Worm (Caenorhabditis elegans) whole organism, L1 larva: ENCODE results near the gene F11D11.6.

Source experiments
- C34B4.2 ChIP-seq: sonication (generic microtip); optimal IDR thresholded peaks from 2 replicates; lab custom pipeline; 2017; ENCODE audit warnings: mild to moderate bottlenecking, missing genetic modification characterization, missing compliant biosample characterization
- F16B12.6 ChIP-seq: fragments of 150-350 bp; optimal IDR thresholded peaks from 2 replicates; lab custom pipeline; 2014; ENCODE audit warnings: missing biosample characterization, missing genetic modification characterization
- aha-1 ChIP-seq: fragments of 150-350 bp; optimal IDR thresholded peaks from 2 replicates; lab custom pipeline; 2014; ENCODE audit warnings: missing biosample characterization, missing genetic modification characterization
- alr-1 ChIP-seq: fragments of 200-800 bp; sonication (Bioruptor generic); optimal IDR thresholded peaks from 2 replicates; lab custom pipeline; 2018; ENCODE audit warnings: borderline replicate concordance, mild to moderate bottlenecking, missing genetic modification characterization, missing compliant biosample characterization
- ceh-63 ChIP-seq: fragments of 200-800 bp; sonication (Bioruptor generic); optimal IDR thresholded peaks from 2 replicates; lab custom pipeline; 2018; ENCODE audit warnings: mild to moderate bottlenecking, missing genetic modification characterization, missing compliant biosample characterization
- ceh-82 ChIP-seq, 3 experiments: fragments of 150-350 bp in 1 of 3; sonication (generic microtip) in 2 of 3; optimal IDR thresholded peaks; 2 replicates each; lab custom pipeline; 2014 to 2017; ENCODE audit warnings: missing biosample characterization in 3 of 3, missing genetic modification characterization in 3 of 3
- ceh-88 ChIP-seq: fragments of 200-800 bp; sonication (Bioruptor generic); IDR thresholded peaks from 2 replicates; pipeline ENCODE4 v1.3.6; 2022; ENCODE audit warnings: missing genetic modification characterization, missing compliant biosample characterization
- ceh-90 ChIP-seq: sonication (generic microtip); optimal IDR thresholded peaks from 2 replicates; lab custom pipeline; 2016; ENCODE audit warnings: missing genetic modification characterization, missing compliant biosample characterization
- elt-2 ChIP-seq: sonication (generic microtip); optimal IDR thresholded peaks from 2 replicates; lab custom pipeline; 2016; ENCODE audit warnings: missing genetic modification characterization, mild to moderate bottlenecking, inconsistent platforms, missing compliant biosample characterization, missing genetic modification reagents
- elt-3 ChIP-seq, 6 experiments: fragments of 150-350 bp in 1 of 6; sonication (generic microtip); optimal IDR thresholded peaks; 2 replicates each; lab custom pipeline; 2017 to 2018; ENCODE audit warnings: missing biosample characterization in 6 of 6, missing genetic modification characterization in 6 of 6, inconsistent platforms in 1 of 6
- ets-5 ChIP-seq: fragments of 200-800 bp; sonication (Bioruptor generic); IDR thresholded peaks from 2 replicates; pipeline ENCODE4 v1.3.6; 2022; ENCODE audit warnings: missing genetic modification characterization, missing compliant biosample characterization
- fkh-4 ChIP-seq: sonication (generic microtip); optimal IDR thresholded peaks from 2 replicates; lab custom pipeline; 2016; ENCODE audit warnings: missing compliant biosample characterization, missing genetic modification characterization, borderline replicate concordance
- hlh-17 ChIP-seq: fragments of 200-800 bp; sonication (Bioruptor generic); optimal IDR thresholded peaks from 2 replicates; lab custom pipeline; 2018; ENCODE audit warnings: missing genetic modification characterization, mild to moderate bottlenecking, missing compliant biosample characterization, moderate library complexity, borderline replicate concordance
- hlh-4 ChIP-seq: sonication (generic microtip); optimal IDR thresholded peaks from 2 replicates; lab custom pipeline; 2016; ENCODE audit warnings: mild to moderate bottlenecking, missing genetic modification characterization, missing compliant biosample characterization
- irx-1 ChIP-seq: sonication (generic microtip); optimal IDR thresholded peaks from 2 replicates; lab custom pipeline; 2016; ENCODE audit warnings: missing genetic modification characterization, missing compliant biosample characterization
- isw-1 ChIP-seq: fragments of 200-800 bp; sonication (Bioruptor generic); IDR thresholded peaks from 2 replicates; pipeline ENCODE4 v1.3.6; 2022; ENCODE audit warnings: missing genetic modification characterization, missing compliant biosample characterization
- jun-1 ChIP-seq: fragments of 150-350 bp; optimal IDR thresholded peaks from 2 replicates; lab custom pipeline; 2014; ENCODE audit warnings: missing biosample characterization, missing genetic modification reagents, missing genetic modification characterization
- lin-15B ChIP-seq: fragments of 150-350 bp; sonication (generic microtip); optimal IDR thresholded peaks from 3 replicates; lab custom pipeline; 2014; ENCODE audit warnings: missing biosample characterization, missing genetic modification characterization
- lsy-2 ChIP-seq, 2 experiments: fragments of 150-350 bp; optimal IDR thresholded peaks; 2 replicates each; lab custom pipeline; 2014; ENCODE audit warnings: missing biosample characterization in 2 of 2, missing genetic modification characterization in 2 of 2
- nhr-19 ChIP-seq: fragments of 200-800 bp; sonication (Bioruptor generic); conservative IDR thresholded peaks from 2 replicates; pipeline ENCODE4 v1.3.6; 2022; ENCODE audit warnings: missing genetic modification characterization, missing compliant biosample characterization
- nhr-20 ChIP-seq: sonication (generic microtip); optimal IDR thresholded peaks from 2 replicates; lab custom pipeline; 2016; ENCODE audit warnings: mild to moderate bottlenecking, missing genetic modification characterization, missing compliant biosample characterization
- nhr-237 ChIP-seq: fragments of 150-350 bp; optimal IDR thresholded peaks from 2 replicates; lab custom pipeline; 2014; ENCODE audit warnings: missing biosample characterization, missing genetic modification characterization
- nhr-28 ChIP-seq: fragments of 150-350 bp; optimal IDR thresholded peaks from 2 replicates; lab custom pipeline; 2014; ENCODE audit warnings: missing biosample characterization, missing genetic modification characterization
- nhr-77 ChIP-seq: fragments of 150-350 bp; optimal IDR thresholded peaks from 2 replicates; lab custom pipeline; 2014; ENCODE audit warnings: missing biosample characterization, missing genetic modification characterization
- nhr-85 ChIP-seq: sonication (generic microtip); peaks from one replicate; lab custom pipeline; 2016; ENCODE audit warnings: missing genetic modification characterization, inconsistent platforms, missing compliant biosample characterization
- pqm-1 ChIP-seq: sonication (generic microtip); optimal IDR thresholded peaks from 3 replicates; lab custom pipeline; 2017; ENCODE audit warnings: missing biosample characterization, missing genetic modification characterization
- rnt-1 ChIP-seq: sonication (generic microtip); optimal IDR thresholded peaks from 2 replicates; lab custom pipeline; 2016; ENCODE audit warnings: mild to moderate bottlenecking, missing genetic modification characterization, moderate library complexity, missing compliant biosample characterization
- skn-1 ChIP-seq: fragments of 150-350 bp; optimal IDR thresholded peaks from 2 replicates; lab custom pipeline; 2014; ENCODE audit warnings: missing biosample characterization, missing genetic modification characterization
- tlp-1 ChIP-seq: fragments of 150-350 bp; optimal IDR thresholded peaks from 2 replicates; lab custom pipeline; 2014; ENCODE audit warnings: missing biosample characterization, missing genetic modification characterization
- unc-30 ChIP-seq: sonication (generic microtip); optimal IDR thresholded peaks from 2 replicates; lab custom pipeline; 2017; ENCODE audit warnings: missing biosample characterization, missing genetic modification characterization
- unc-62 ChIP-seq: fragments of 150-350 bp; optimal IDR thresholded peaks from 2 replicates; lab custom pipeline; 2014; ENCODE audit warnings: missing biosample characterization, missing genetic modification reagents, missing genetic modification characterization
- unc-98 ChIP-seq: fragments of 200-800 bp; sonication (Bioruptor generic); IDR thresholded peaks from 2 replicates; pipeline ENCODE4 v1.3.6; 2022; ENCODE audit warnings: missing genetic modification characterization, missing compliant biosample characterization
- zag-1 ChIP-seq: fragments of 150-350 bp; optimal IDR thresholded peaks from 2 replicates; lab custom pipeline; 2014; ENCODE audit warnings: missing biosample characterization, missing genetic modification characterization
- zip-4 ChIP-seq: fragments of 200-800 bp; sonication (Bioruptor generic); optimal IDR thresholded peaks from 2 replicates; lab custom pipeline; 2018; ENCODE audit warnings: mild to moderate bottlenecking, missing genetic modification characterization, moderate library complexity, missing compliant biosample characterization
- ztf-4 ChIP-seq: fragments of 150-350 bp; optimal IDR thresholded peaks from 2 replicates; lab custom pipeline; 2014; ENCODE audit warnings: missing biosample characterization, missing genetic modification characterization

F11D11.6 gene

ce11 chrV:18753036-18753435, at the start of gene F11D11.6:
Gene F11D11.6, minus strand, starts transcription at chrV:18753136.
- no peak for TF ChIP-seq rnt-1 (tag; lab: Kevin White, UChicago)

DNA sequence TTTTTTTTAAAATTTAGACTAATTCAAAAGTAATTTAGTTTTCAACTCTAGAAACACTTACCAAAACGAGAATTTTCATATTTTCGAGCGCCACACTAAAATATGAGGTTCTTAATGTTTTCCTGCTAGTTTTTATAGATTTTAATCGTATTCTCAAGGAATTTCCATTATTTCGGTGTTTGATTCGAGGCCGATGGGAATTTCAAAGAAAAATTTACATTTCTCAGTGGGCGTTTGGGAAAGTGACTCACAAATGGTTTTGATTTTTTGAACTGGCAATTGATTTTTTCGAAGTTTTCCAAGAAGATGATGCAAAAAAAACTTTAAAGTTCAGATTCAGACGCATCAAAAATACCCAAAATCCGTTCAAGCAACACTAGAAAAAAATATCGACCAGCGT, 49.1 kb upstream of the F11D11.6 start, which contains the start of gene C54E10.11:
C54E10.11 (minus strand) TSS at position 101 of the 400 bp plus-strand sequence.
- no peak for TF ChIP-seq nhr-19 (GFP tag; lab: Robert Waterston, UW)
- no peak for TF ChIP-seq ceh-82 (tag; optimal IDR thresholded peaks at IDR 0.05; lab: Kevin White, UChicago)
- TF ChIP-seq nhr-85 (tag; lab: Kevin White, UChicago) = no peak

DNA sequence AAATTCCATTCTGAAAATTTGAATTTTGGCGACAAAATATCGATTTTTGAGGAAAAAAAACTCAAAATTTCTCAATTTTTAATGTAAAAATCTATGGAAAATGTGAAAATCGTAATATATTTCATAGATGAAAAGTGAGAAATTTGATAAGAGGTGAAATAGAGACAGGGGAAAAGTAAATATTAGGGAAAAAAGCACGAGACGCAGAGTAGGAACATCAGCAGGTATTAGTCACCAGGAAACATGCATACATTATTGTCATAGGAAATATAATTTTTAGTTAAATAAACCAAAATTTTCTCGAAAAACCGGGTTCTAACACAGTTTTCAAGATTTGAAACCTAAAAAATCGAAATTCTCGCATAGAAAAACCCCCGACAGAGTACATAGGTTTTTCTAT, 47.9 kb upstream of the F11D11.6 start, which contains the start of gene nhr-170:
nhr-170 (minus strand) TSS at position 16 of the 400 bp plus-strand sequence.
- no peak for TF ChIP-seq jun-1 (tag; lab: Kevin White, UChicago)
- TF ChIP-seq lin-15B = no peak
- no peak for TF ChIP-seq nhr-77 (tag; lab: Kevin White, UChicago)
- no peak for TF ChIP-seq aha-1 (tag; lab: Kevin White, UChicago)
- no peak for TF ChIP-seq alr-1 (tag; lab: Kevin White, UChicago)
- TF ChIP-seq elt-3 (tag; optimal IDR thresholded peaks at IDR 0.05; lab: Kevin White, UChicago) = no peak
- no peak for TF ChIP-seq irx-1 (tag; lab: Kevin White, UChicago)
- no peak for TF ChIP-seq hlh-4 (tag; lab: Kevin White, UChicago)
- no peak for TF ChIP-seq nhr-20 (tag; lab: Kevin White, UChicago)
- TF ChIP-seq ceh-88 (GFP tag; lab: Robert Waterston, UW) = no peak
- no peak for TF ChIP-seq nhr-28 (tag; lab: Kevin White, UChicago)
- no peak for TF ChIP-seq isw-1
- no peak for TF ChIP-seq pqm-1 (tag; lab: Kevin White, UChicago)
- no peak for TF ChIP-seq unc-30 (tag; lab: Kevin White, UChicago)
- no peak for TF ChIP-seq unc-98 (GFP tag; lab: Robert Waterston, UW)
- no peak for TF ChIP-seq fkh-4 (tag; lab: Kevin White, UChicago)
- TF ChIP-seq F16B12.6 (tag; lab: Kevin White, UChicago) = no peak
- TF ChIP-seq skn-1 (tag; lab: Kevin White, UChicago) = no peak
- TF ChIP-seq ceh-90 (tag; lab: Kevin White, UChicago) = no peak

ce11 chrV:18790658-18791057, 37.7 kb upstream of the F11D11.6 start, which contains the start of gene nhr-231:
Gene nhr-231, plus strand, starts transcription at chrV:18790958.
- TF ChIP-seq jun-1 (tag; lab: Kevin White, UChicago) (no peak), unc-62 (GFP tag; lab: Kevin White, UChicago) (no peak), tlp-1 (tag; lab: Kevin White, UChicago) (no peak), unc-98 (GFP tag; lab: Robert Waterston, UW) (no peak), zag-1 (tag; lab: Kevin White, UChicago) (no peak), C34B4.2 (no peak)

DNA sequence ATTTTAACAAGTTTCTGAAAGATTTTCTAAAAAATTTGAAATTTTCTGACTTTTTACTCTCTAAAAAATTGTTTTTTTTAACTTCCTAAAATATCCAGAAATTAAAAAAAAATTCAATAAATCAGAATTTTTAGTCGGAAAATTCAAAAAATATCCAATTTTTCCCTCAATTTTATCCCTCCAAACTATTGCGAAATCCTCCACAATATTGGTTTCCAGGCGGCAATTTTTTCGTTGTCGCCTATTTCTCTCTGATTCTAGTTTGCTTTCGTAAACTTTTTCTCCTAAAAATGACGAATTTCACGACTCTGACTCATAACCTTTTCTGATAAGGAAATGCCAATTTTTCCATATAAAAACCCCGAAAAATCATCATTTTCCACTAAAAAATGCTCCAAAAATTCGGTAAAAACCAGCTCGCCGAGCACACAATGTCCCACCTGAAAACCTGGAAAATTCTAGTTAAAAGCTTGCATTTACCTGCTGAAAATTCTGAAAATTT, 34.5 kb upstream of the F11D11.6 start, which contains the start of gene Y17D7B.2:
Y17D7B.2 (plus strand) TSS at position 323 of the 502 bp plus-strand sequence.
- TF ChIP-seq zip-4 (GFP tag; lab: Kevin White, UChicago) (peak; percentile 36), ceh-63 (GFP tag; lab: Kevin White, UChicago) (no peak)
- TF ChIP-seq, all 84 proteins: peak for 1

ce11 chrV:18786694-18787093, 33.8 kb upstream of the F11D11.6 start, which contains the start of gene Y17D7B.3:
Gene Y17D7B.3, minus strand, starts transcription at chrV:18786794.
- TF ChIP-seq nhr-237 (tag; lab: Kevin White, UChicago) (no peak), hlh-17 (GFP tag; lab: Kevin White, UChicago) (no peak), aha-1 (tag; lab: Kevin White, UChicago) (no peak), fkh-4 (tag; lab: Kevin White, UChicago) (no peak), ets-5 (GFP tag; lab: Robert Waterston, UW) (no peak), ztf-4 (tag; lab: Kevin White, UChicago) (no peak), elt-2 (tag; lab: Kevin White, UChicago) (no peak), ceh-82 (tag; optimal IDR thresholded peaks at IDR 0.05; lab: Kevin White, UChicago) (no peak), lsy-2 (tag; optimal IDR thresholded peaks at IDR 0.05; lab: Kevin White, UChicago) (no peak)
- TF ChIP-seq, all 84 proteins: peak for 0
